Fruit fly (Drosophila melanogaster) S2 (cell line): Measurements from ENCODE around the gene par-6.

Experiments
- CG8478 ChIP-seq: fragments of >200 bp; optimal IDR thresholded peaks from 2 replicates; lab custom pipeline; 2018
- CTCF ChIP-seq, 2 experiments: fragments of >200 bp; optimal IDR thresholded peaks; 2 replicates each; lab custom pipeline; 2018

DNA sequence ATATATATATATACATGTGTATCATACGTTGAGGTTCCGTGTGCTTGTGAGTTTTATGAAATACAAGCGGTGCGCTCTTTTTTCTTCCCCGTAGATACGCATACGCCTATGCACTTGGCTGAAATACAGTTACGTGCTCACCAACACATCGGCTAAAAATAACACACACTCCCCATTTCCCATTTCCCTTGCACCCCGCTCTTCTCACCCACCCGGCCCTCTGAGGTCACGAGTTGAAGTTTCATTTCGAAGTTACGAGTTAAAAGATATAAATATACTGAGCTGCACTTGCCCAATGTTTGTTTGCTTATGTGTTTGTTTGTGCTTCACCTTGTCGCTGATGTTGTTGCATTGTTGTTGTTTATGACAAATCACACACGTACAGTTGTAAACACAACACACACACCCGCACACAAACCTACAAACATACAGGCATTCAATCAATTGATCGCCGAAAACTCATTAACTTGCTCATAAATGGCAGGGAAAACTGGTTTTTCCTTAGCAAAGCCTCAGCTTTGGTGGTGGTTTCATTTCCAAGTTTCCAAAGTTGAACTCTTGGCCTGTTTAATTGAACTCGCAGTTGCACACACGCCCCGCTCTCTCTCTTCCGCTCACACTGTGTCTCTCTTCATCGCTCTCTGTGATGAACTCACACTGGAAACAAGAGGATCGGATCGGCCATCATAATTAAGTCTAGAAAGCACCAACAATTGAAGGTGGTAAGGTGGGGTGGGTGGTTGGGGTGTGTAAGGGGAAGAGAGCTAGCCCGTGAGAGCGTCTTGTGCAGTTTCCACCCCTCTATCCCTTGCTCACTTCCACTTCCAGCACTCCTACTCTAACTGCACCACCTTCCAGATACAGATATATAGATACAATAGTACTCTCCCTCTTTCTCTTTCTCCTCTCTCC lies 44.7 kb upstream of the par-6 start:
- TF ChIP-seq CG8478 (no peak), CTCF (optimal IDR thresholded peaks at IDR 0.05; lab: Kevin White, UChicago) (peak in 1 of 2 experiments; percentile 5)
